Fruit fly (Drosophila melanogaster): ENCODE measurements around the gene CASK.

DNA sequence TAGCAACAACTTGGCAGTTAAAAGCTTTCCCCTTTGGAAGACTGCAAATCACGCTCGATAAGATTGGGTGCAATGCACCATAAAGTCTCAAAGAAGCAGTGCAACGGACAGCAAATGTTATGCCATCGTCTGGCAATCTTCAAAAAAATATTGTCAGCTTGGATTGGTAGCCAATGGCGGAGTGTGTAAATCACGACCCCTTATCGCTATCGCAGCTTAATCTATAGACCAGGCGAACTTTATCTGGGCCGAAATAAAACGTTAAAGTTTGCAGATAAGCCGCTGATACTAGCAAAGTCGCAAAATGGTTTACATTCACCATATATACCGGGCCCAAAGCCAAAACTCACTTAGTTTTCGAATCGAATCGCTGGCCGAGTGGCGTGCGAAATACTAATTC is 68.5 kb downstream of the CASK start, which contains the start of gene CG31198:
- TF ChIP-seq salr (GFP tag; optimal IDR thresholded peaks at IDR 0.05) (no peak), CG9139 (GFP tag; optimal IDR thresholded peaks at IDR 0.05) (no peak), CG6792 (GFP tag; optimal IDR thresholded peaks at IDR 0.05) (no peak), Hr39 (GFP tag; optimal IDR thresholded peaks at IDR 0.05) (no peak), CG6854 (GFP tag; optimal IDR thresholded peaks at IDR 0.05) (no peak), Sox14 (GFP tag; optimal IDR thresholded peaks at IDR 0.05) (no peak), CG6276 (GFP tag; optimal IDR thresholded peaks at IDR 0.05) (no peak), ss (GFP tag; optimal IDR thresholded peaks at IDR 0.05) (no peak)

Data from whole organism, prepupa.